Fruit fly (Drosophila melanogaster) whole organism, embryonic: Measurements from ENCODE around the gene Cpr62Ba.

Experiments used
- Adf1 ChIP-seq: fragments of 200-800 bp; sonication (Bioruptor generic); IDR thresholded peaks from 2 replicates; pipeline ENCODE4 v1.3.6; 2022; ENCODE audit warnings: missing biosample characterization, missing genetic modification characterization
- Atf6 ChIP-seq: fragments of 200-800 bp; sonication (Bioruptor generic); IDR thresholded peaks from 2 replicates; pipeline ENCODE4 v1.3.6; 2022; ENCODE audit warnings: missing biosample characterization, missing genetic modification characterization
- C15 ChIP-seq: fragments of 200-800 bp; sonication (Bioruptor generic); IDR thresholded peaks from 3 replicates; pipeline ENCODE4 v1.3.6; 2022; ENCODE audit warnings: missing biosample characterization, missing genetic modification characterization
- CG10209 ChIP-seq: fragments of 200-800 bp; sonication (Bioruptor generic); optimal IDR thresholded peaks from 3 replicates; lab custom pipeline; 2017; ENCODE audit warnings: missing biosample characterization, mild to moderate bottlenecking, missing genetic modification characterization, missing genetic modification reagents
- CG10959 ChIP-seq: fragments of 200-800 bp; sonication (Bioruptor generic); IDR thresholded peaks from 2 replicates; pipeline ENCODE4 v1.3.6; 2022; ENCODE audit warnings: missing biosample characterization, missing genetic modification characterization
- CG10979 ChIP-seq: fragments of 200-800 bp; sonication (Bioruptor generic); optimal IDR thresholded peaks from 2 replicates; lab custom pipeline; 2018; ENCODE audit warnings: missing biosample characterization, mild to moderate bottlenecking, missing genetic modification characterization, moderate library complexity
- CG11085 ChIP-seq: fragments of 200-800 bp; sonication (Bioruptor generic); IDR thresholded peaks from 2 replicates; pipeline ENCODE4 v1.3.6; 2022; ENCODE audit warnings: missing biosample characterization, missing genetic modification characterization
- CG11695 ChIP-seq: fragments of 200-800 bp; sonication (Bioruptor generic); IDR thresholded peaks from 3 replicates; pipeline ENCODE4 v1.3.6; 2022; ENCODE audit warnings: missing biosample characterization, missing genetic modification characterization
- CG11696 ChIP-seq: fragments of 200-800 bp; sonication (Bioruptor generic); IDR thresholded peaks from 2 replicates; pipeline ENCODE4 v1.3.6; 2022; ENCODE audit warnings: missing biosample characterization, missing genetic modification characterization
- CG12155 ChIP-seq: fragments of 200-800 bp; sonication (Bioruptor generic); optimal IDR thresholded peaks from 3 replicates; lab custom pipeline; 2016; ENCODE audit warnings: missing biosample characterization, missing genetic modification characterization
- CG14667 ChIP-seq: fragments of 200-800 bp; sonication (Bioruptor generic); IDR thresholded peaks from 2 replicates; pipeline ENCODE4 v1.3.6; 2022; ENCODE audit warnings: missing biosample characterization, missing genetic modification characterization
- CG15479 ChIP-seq: fragments of 200-800 bp; sonication (Bioruptor generic); optimal IDR thresholded peaks from 3 replicates; lab custom pipeline; 2019; ENCODE audit warnings: missing biosample characterization, mild to moderate bottlenecking, missing genetic modification characterization, moderate library complexity
- CG17802 ChIP-seq: fragments of 200-800 bp; sonication (Bioruptor generic); optimal IDR thresholded peaks from 2 replicates; lab custom pipeline; 2018; ENCODE audit warnings: missing biosample characterization, mild to moderate bottlenecking, missing genetic modification characterization, moderate library complexity
- CG2116 ChIP-seq: fragments of 200-800 bp; sonication (Bioruptor generic); optimal IDR thresholded peaks from 3 replicates; lab custom pipeline; 2018; ENCODE audit warnings: missing biosample characterization, mild to moderate bottlenecking, missing genetic modification characterization
- CG3163 ChIP-seq: fragments of 200-800 bp; sonication (Bioruptor generic); optimal IDR thresholded peaks from 3 replicates; lab custom pipeline; 2016; ENCODE audit warnings: missing biosample characterization, missing genetic modification characterization
- CG33213 ChIP-seq: fragments of 200-800 bp; sonication (Bioruptor generic); optimal IDR thresholded peaks from 3 replicates; lab custom pipeline; 2016; ENCODE audit warnings: missing biosample characterization, missing genetic modification characterization
- CG4854 ChIP-seq: fragments of 200-800 bp; sonication (Bioruptor generic); optimal IDR thresholded peaks from 2 replicates; lab custom pipeline; 2016; ENCODE audit warnings: missing biosample characterization, missing genetic modification characterization, inconsistent platforms
- CG6175 ChIP-seq: fragments of 200-800 bp; sonication (Bioruptor generic); IDR thresholded peaks from 3 replicates; pipeline ENCODE4 v1.3.6; 2022; ENCODE audit warnings: missing biosample characterization, missing genetic modification characterization
- CG6765 ChIP-seq: fragments of 200-800 bp; sonication (Bioruptor generic); optimal IDR thresholded peaks from 3 replicates; lab custom pipeline; 2017; ENCODE audit warnings: missing biosample characterization, mild to moderate bottlenecking, missing genetic modification characterization
- CG7357 ChIP-seq: fragments of 200-800 bp; sonication (Bioruptor generic); IDR thresholded peaks from 3 replicates; pipeline ENCODE4 v1.3.6; 2022; ENCODE audit warnings: missing biosample characterization, missing genetic modification characterization
- CG8359 ChIP-seq: fragments of 200-800 bp; sonication (Bioruptor generic); optimal IDR thresholded peaks from 2 replicates; lab custom pipeline; 2017; ENCODE audit warnings: missing biosample characterization, mild to moderate bottlenecking, missing genetic modification characterization, borderline replicate concordance
- CG9932 ChIP-seq: fragments of 200-800 bp; sonication (Bioruptor generic); IDR thresholded peaks from 2 replicates; pipeline ENCODE4 v1.3.6; 2022; ENCODE audit warnings: missing biosample characterization, missing genetic modification characterization
- D19A ChIP-seq: fragments of 200-800 bp; optimal IDR thresholded peaks from 3 replicates; lab custom pipeline; 2019; ENCODE audit warnings: missing biosample characterization, mild to moderate bottlenecking, missing genetic modification characterization, moderate library complexity
- Dip2 ChIP-seq: fragments of 200-800 bp; sonication (Bioruptor generic); IDR thresholded peaks from 2 replicates; pipeline ENCODE4 v1.3.6; 2022; ENCODE audit warnings: missing biosample characterization, missing genetic modification characterization
- Dll ChIP-seq: fragments of 200-800 bp; sonication (Bioruptor generic); IDR thresholded peaks from 4 replicates; pipeline ENCODE4 v1.3.6; 2022; ENCODE audit warnings: missing biosample characterization, missing genetic modification characterization; ENCODE audit not compliant: partially characterized antibody
- Doc2 ChIP-seq: fragments of 200-800 bp; sonication (Bioruptor generic); IDR thresholded peaks from 2 replicates; pipeline ENCODE4 v1.3.6; 2022; ENCODE audit warnings: missing biosample characterization, missing genetic modification characterization
- Dp ChIP-seq: fragments of 200-800 bp; sonication (Bioruptor generic); optimal IDR thresholded peaks from 2 replicates; lab custom pipeline; 2018; ENCODE audit warnings: missing biosample characterization, mild to moderate bottlenecking, missing genetic modification characterization, moderate library complexity
- NC2β ChIP-seq: fragments of 200-800 bp; sonication (Bioruptor generic); optimal IDR thresholded peaks from 2 replicates; lab custom pipeline; 2016; ENCODE audit warnings: missing biosample characterization, missing genetic modification characterization
- Nf-YA ChIP-seq: fragments of 200-800 bp; sonication (Bioruptor generic); IDR thresholded peaks from 2 replicates; pipeline ENCODE4 v1.3.6; 2022; ENCODE audit warnings: missing biosample characterization, missing genetic modification characterization
- Oli ChIP-seq: fragments of 200-800 bp; sonication (Bioruptor generic); optimal IDR thresholded peaks from 2 replicates; lab custom pipeline; 2018; ENCODE audit warnings: missing biosample characterization, mild to moderate bottlenecking, missing genetic modification characterization, moderate library complexity
- aop ChIP-seq: fragments of 200-800 bp; sonication (Bioruptor generic); IDR thresholded peaks from 2 replicates; pipeline ENCODE4 v1.3.6; 2022; ENCODE audit warnings: missing biosample characterization, missing genetic modification characterization
- da ChIP-seq: fragments of 200-800 bp; sonication (Bioruptor generic); optimal IDR thresholded peaks from 2 replicates; lab custom pipeline; 2016; ENCODE audit warnings: missing biosample characterization, missing genetic modification characterization
- dati ChIP-seq: fragments of 200-800 bp; sonication (Bioruptor generic); IDR thresholded peaks from 2 replicates; pipeline ENCODE4 v1.3.6; 2022; ENCODE audit warnings: missing biosample characterization, missing genetic modification characterization
- dimm ChIP-seq: fragments of 200-800 bp; sonication (Bioruptor generic); IDR thresholded peaks from 2 replicates; pipeline ENCODE4 v1.3.6; 2022; ENCODE audit warnings: missing biosample characterization, missing genetic modification characterization
- dpn ChIP-seq, 2 experiments: fragments of 200-800 bp; sonication (Bioruptor generic); optimal IDR thresholded peaks; 3 replicates each; lab custom pipeline; 2016; ENCODE audit warnings: missing biosample characterization in 2 of 2, missing genetic modification characterization in 2 of 2
- fd96Cb ChIP-seq: fragments of 200-800 bp; sonication (Bioruptor generic); optimal IDR thresholded peaks from 2 replicates; lab custom pipeline; 2018; ENCODE audit warnings: missing biosample characterization, mild to moderate bottlenecking, missing genetic modification characterization, moderate library complexity
- grn ChIP-seq: fragments of 200-800 bp; sonication (Bioruptor generic); optimal IDR thresholded peaks from 3 replicates; lab custom pipeline; 2017; ENCODE audit warnings: missing biosample characterization, missing genetic modification characterization
- gro ChIP-seq: fragments of 200-800 bp; sonication (Bioruptor generic); optimal IDR thresholded peaks from 2 replicates; lab custom pipeline; 2016; ENCODE audit warnings: missing biosample characterization, missing genetic modification characterization
- ham ChIP-seq: fragments of 200-800 bp; sonication (Bioruptor generic); IDR thresholded peaks from 2 replicates; pipeline ENCODE4 v1.3.6; 2022; ENCODE audit warnings: missing biosample characterization, missing genetic modification characterization
- hbn ChIP-seq: fragments of 200-800 bp; sonication (Bioruptor generic); IDR thresholded peaks from 2 replicates; pipeline ENCODE4 v1.3.6; 2022; ENCODE audit warnings: missing biosample characterization, missing genetic modification characterization; ENCODE audit not compliant: partially characterized antibody
- hkb ChIP-seq, 2 experiments: fragments of 200-800 bp in 1 of 2; fragments of >200 bp in 1 of 2; sonication (Bioruptor generic) in 1 of 2; IDR thresholded peaks in 1 of 2; optimal IDR thresholded peaks in 1 of 2; 2 replicates each; pipeline versions ENCODE4 v1.3.6 to Lab custom; 2017 to 2022; ENCODE audit warnings: missing biosample characterization in 1 of 2, missing genetic modification characterization in 1 of 2
- insv ChIP-seq, 2 experiments: fragments of 200-800 bp; sonication (Bioruptor generic); optimal IDR thresholded peaks; 3 replicates each; lab custom pipeline; 2016 to 2018; ENCODE audit warnings: missing biosample characterization in 2 of 2, missing genetic modification characterization in 2 of 2
- jing ChIP-seq: fragments of 200-800 bp; sonication (Bioruptor generic); optimal IDR thresholded peaks from 2 replicates; lab custom pipeline; 2018; ENCODE audit warnings: missing biosample characterization, mild to moderate bottlenecking, missing genetic modification characterization
- onecut ChIP-seq: fragments of 200-800 bp; sonication (Bioruptor generic); IDR thresholded peaks from 2 replicates; pipeline ENCODE4 v1.3.6; 2022; ENCODE audit warnings: missing biosample characterization, missing genetic modification characterization
- org-1 ChIP-seq: fragments of 200-800 bp; sonication (Bioruptor generic); optimal IDR thresholded peaks from 2 replicates; lab custom pipeline; 2017; ENCODE audit warnings: missing biosample characterization, missing genetic modification characterization
- pfk ChIP-seq: fragments of 200-800 bp; sonication (Bioruptor generic); optimal IDR thresholded peaks from 2 replicates; lab custom pipeline; 2018; ENCODE audit warnings: missing biosample characterization, mild to moderate bottlenecking, missing genetic modification characterization, moderate library complexity
- pzg ChIP-seq: fragments of 200-800 bp; sonication (Bioruptor generic); optimal IDR thresholded peaks from 3 replicates; lab custom pipeline; 2018; ENCODE audit warnings: missing biosample characterization, mild to moderate bottlenecking, missing genetic modification characterization, moderate library complexity
- tap ChIP-seq: fragments of 200-800 bp; optimal IDR thresholded peaks from 3 replicates; lab custom pipeline; 2019; ENCODE audit warnings: missing biosample characterization, mild to moderate bottlenecking, missing genetic modification characterization, moderate library complexity
- zfh1 ChIP-seq: fragments of 200-800 bp; sonication (Bioruptor generic); IDR thresholded peaks from 3 replicates; pipeline ENCODE4 v1.3.6; 2022; ENCODE audit warnings: missing biosample characterization, missing genetic modification characterization

Cpr62Ba gene

DNA sequence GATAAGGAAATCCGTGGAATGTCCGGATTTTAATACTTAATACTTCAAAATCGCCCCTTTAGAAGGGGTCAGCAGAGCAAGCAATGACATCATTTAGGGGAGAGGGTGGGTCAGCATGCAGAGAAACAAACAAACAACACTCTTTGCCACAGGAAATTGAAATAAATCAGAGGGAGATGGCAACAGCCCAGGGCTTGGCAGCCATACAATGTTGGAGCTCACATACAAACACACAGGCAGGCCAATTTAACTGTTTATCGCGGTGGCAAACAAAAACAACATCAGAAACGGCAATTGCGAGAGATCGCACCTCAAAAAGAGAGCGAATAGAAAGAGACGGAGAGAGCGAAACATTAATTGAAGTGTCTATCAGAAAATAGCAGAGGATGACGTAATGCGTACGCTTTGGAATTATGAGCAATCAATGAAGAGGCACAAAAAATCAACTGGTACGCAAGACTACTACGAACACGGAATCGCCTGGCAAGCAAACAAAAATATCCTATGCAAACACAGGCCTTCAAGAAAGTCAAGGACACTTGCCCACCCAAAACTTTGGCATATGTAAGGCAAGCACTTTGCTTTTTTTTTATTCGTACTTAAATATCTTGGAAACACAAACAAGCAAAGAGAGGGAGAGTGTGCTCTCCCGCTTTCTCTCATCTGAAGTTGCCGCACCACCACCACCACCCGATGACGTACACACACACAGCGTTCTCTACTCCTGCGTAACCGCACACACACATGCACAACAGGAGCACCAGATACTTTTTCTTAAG, 37.2 kb downstream of the Cpr62Ba start (continued):
- no peak for TF ChIP-seq da (GFP tag; lab: Kevin White, UChicago)
- TF ChIP-seq Dll (GFP tag; lab: Robert Waterston, UW), result 0 out of 4 replicates have a peak, but pooled peaks have one; percentile 23
- TF ChIP-seq ham (GFP tag; lab: Robert Waterston, UW), result no peak
- no peak for TF ChIP-seq Doc2 (GFP tag; lab: Robert Waterston, UW)
- no peak for TF ChIP-seq CG10979 (tag; lab: Kevin White, UChicago)
- TF ChIP-seq hkb (optimal IDR thresholded peaks at IDR 0.05; lab: Kevin White, UChicago), result no peak
- peak; percentile 34; the same call in 1 of the 2 replicates for TF ChIP-seq hkb (GFP tag; IDR thresholded peaks at IDR 0.05; lab: Robert Waterston, UW)
- peak; percentile 58 for TF ChIP-seq grn (GFP tag; lab: Kevin White, UChicago)
- no peak for TF ChIP-seq tap
- TF ChIP-seq jing (GFP tag; lab: Kevin White, UChicago), result no peak
- no peak for TF ChIP-seq Nf-YA (GFP tag; lab: Robert Waterston, UW)
- TF ChIP-seq CG15479, result peak; percentile 91
- no peak for TF ChIP-seq CG2116 (GFP tag; lab: Kevin White, UChicago)
- TF ChIP-seq Dp (GFP tag; lab: Kevin White, UChicago), result no peak
- peak; percentile 41; the same call in 1 of the 2 replicates for TF ChIP-seq Atf6 (GFP tag; lab: Robert Waterston, UW)
- TF ChIP-seq dati (GFP tag; lab: Robert Waterston, UW), result no peak
- TF ChIP-seq CG11696, result 0 out of 2 replicates have a peak, but pooled peaks have one; percentile 16
- peak; percentile 53; the same call in 1 of the 3 replicates for TF ChIP-seq CG6175 (GFP tag; lab: Robert Waterston, UW)
- no peak for TF ChIP-seq D19A (tag; lab: Kevin White, UChicago)
- TF ChIP-seq C15, result no peak
- peak; percentile 60; the same call in 1 of the 2 replicates for TF ChIP-seq aop (GFP tag; lab: Robert Waterston, UW)
- no peak; the same call in 1 of the 2 replicates for TF ChIP-seq onecut (GFP tag; lab: Robert Waterston, UW)
- TF ChIP-seq pfk (GFP tag; lab: Kevin White, UChicago), result peak; percentile 43
- no peak for TF ChIP-seq CG12155 (GFP tag; lab: Kevin White, UChicago)
- TF ChIP-seq dimm (GFP tag; lab: Robert Waterston, UW), result no peak
- peak in 1 of 2 experiments; percentile 23 for TF ChIP-seq insv (GFP tag; optimal IDR thresholded peaks at IDR 0.05; lab: Kevin White, UChicago)
- TF ChIP-seq CG14667 (GFP tag; lab: Robert Waterston, UW), result no peak
- peak; percentile 66 for TF ChIP-seq CG6765 (GFP tag; lab: Kevin White, UChicago)
- 0 out of 3 replicates have a peak, but pooled peaks have one; percentile 32 for TF ChIP-seq zfh1
- no peak for TF ChIP-seq CG4854 (GFP tag; lab: Kevin White, UChicago)
- TF ChIP-seq CG3163 (GFP tag; lab: Kevin White, UChicago), result peak; percentile 53
- no peak for TF ChIP-seq CG11085 (GFP tag; lab: Robert Waterston, UW)
- no peak for TF ChIP-seq CG10209 (GFP tag; lab: Kevin White, UChicago)
- TF ChIP-seq CG33213, result no peak
- TF ChIP-seq org-1, result no peak
- TF ChIP-seq CG10959 (GFP tag; lab: Robert Waterston, UW), result no peak
- TF ChIP-seq gro, result peak; percentile 40
- TF ChIP-seq NC2β (GFP tag; lab: Kevin White, UChicago), result no peak
- peak; percentile 64 for TF ChIP-seq Adf1 (GFP tag; lab: Robert Waterston, UW)
- no peak for TF ChIP-seq Dip2
- peak in 1 of 2 experiments; percentile 36 for TF ChIP-seq dpn (GFP tag; optimal IDR thresholded peaks at IDR 0.05; lab: Kevin White, UChicago)
- TF ChIP-seq hbn (GFP tag; lab: Robert Waterston, UW), result no peak
- TF ChIP-seq pzg (GFP tag; lab: Kevin White, UChicago), result peak; percentile 14
- TF ChIP-seq CG9932 (GFP tag; lab: Robert Waterston, UW), result peak; percentile 50; the same call in 1 of the 2 replicates
- no peak for TF ChIP-seq Oli (tag; lab: Kevin White, UChicago)
- TF ChIP-seq CG8359 (GFP tag; lab: Kevin White, UChicago), result no peak
- no peak for TF ChIP-seq fd96Cb (tag; lab: Kevin White, UChicago)
- no peak for TF ChIP-seq CG7357 (GFP tag; lab: Robert Waterston, UW)
- TF ChIP-seq CG11695 (GFP tag; lab: Robert Waterston, UW), result peak; percentile 63; the same call in 1 of the 3 replicates
- no peak for TF ChIP-seq CG17802 (tag; lab: Kevin White, UChicago)
